Worm (Caenorhabditis elegans) whole organism, L1 larva: ENCODE data around the gene T26E4.10.
A peak's percentile ranks its signal among the peaks of the same experiment; 100 is the strongest.

ENCODE experiments used
- C34B4.2 ChIP-seq: sonication (generic microtip); optimal IDR thresholded peaks from 2 replicates; lab custom pipeline; 2017; ENCODE audit warnings: mild to moderate bottlenecking, missing genetic modification characterization, missing compliant biosample characterization
- aha-1 ChIP-seq: fragments of 150-350 bp; optimal IDR thresholded peaks from 2 replicates; lab custom pipeline; 2014; ENCODE audit warnings: missing biosample characterization, missing genetic modification characterization
- ama-1 ChIP-seq: fragments of 150-350 bp; optimal IDR thresholded peaks from 2 replicates; lab custom pipeline; 2014
- blmp-1 ChIP-seq: fragments of 150-350 bp; optimal IDR thresholded peaks from 2 replicates; lab custom pipeline; 2014; ENCODE audit warnings: missing biosample characterization, missing genetic modification characterization
- ceh-8 ChIP-seq: fragments of 200-800 bp; sonication (Bioruptor generic); optimal IDR thresholded peaks from 2 replicates; lab custom pipeline; 2018; ENCODE audit warnings: mild to moderate bottlenecking, missing genetic modification characterization, moderate library complexity, missing compliant biosample characterization
- ceh-90 ChIP-seq: sonication (generic microtip); optimal IDR thresholded peaks from 2 replicates; lab custom pipeline; 2016; ENCODE audit warnings: missing genetic modification characterization, missing compliant biosample characterization
- ces-1 ChIP-seq: fragments of 150-350 bp; optimal IDR thresholded peaks from 2 replicates; lab custom pipeline; 2014; ENCODE audit warnings: missing biosample characterization, missing genetic modification reagents, missing genetic modification characterization
- efl-3 ChIP-seq: fragments of 200-800 bp; sonication (Bioruptor generic); optimal IDR thresholded peaks from 2 replicates; lab custom pipeline; 2018; ENCODE audit warnings: mild to moderate bottlenecking, missing genetic modification characterization, missing compliant biosample characterization
- egl-13 ChIP-seq: sonication (generic microtip); optimal IDR thresholded peaks from 2 replicates; lab custom pipeline; 2016; ENCODE audit warnings: missing genotype, missing genetic modification reagents, missing genetic modification characterization, missing compliant biosample characterization
- egl-27 ChIP-seq, 2 experiments: fragments of 150-350 bp in 1 of 2; sonication (generic microtip); optimal IDR thresholded peaks; 3 replicates each; lab custom pipeline; 2017 to 2018; ENCODE audit warnings: missing biosample characterization in 2 of 2, missing genetic modification characterization in 2 of 2, missing genetic modification reagents in 2 of 2
- elt-3 ChIP-seq, 6 experiments: fragments of 150-350 bp in 1 of 6; sonication (generic microtip); optimal IDR thresholded peaks; 2 replicates each; lab custom pipeline; 2017 to 2018; ENCODE audit warnings: missing biosample characterization in 6 of 6, missing genetic modification characterization in 6 of 6, inconsistent platforms in 1 of 6
- fkh-10 ChIP-seq: sonication (generic microtip); optimal IDR thresholded peaks from 2 replicates; lab custom pipeline; 2017; ENCODE audit warnings: missing biosample characterization, missing genetic modification reagents, missing genetic modification characterization
- fkh-4 ChIP-seq: sonication (generic microtip); optimal IDR thresholded peaks from 2 replicates; lab custom pipeline; 2016; ENCODE audit warnings: missing compliant biosample characterization, missing genetic modification characterization, borderline replicate concordance
- fkh-8 ChIP-seq: sonication (generic microtip); optimal IDR thresholded peaks from 2 replicates; lab custom pipeline; 2016; ENCODE audit warnings: mild to moderate bottlenecking, missing genetic modification characterization, missing compliant biosample characterization
- fos-1 ChIP-seq: fragments of 150-350 bp; optimal IDR thresholded peaks from 2 replicates; lab custom pipeline; 2014; ENCODE audit warnings: missing biosample characterization, missing genetic modification characterization
- grh-1 ChIP-seq: fragments of 200-800 bp; sonication (Bioruptor generic); IDR thresholded peaks from 2 replicates; pipeline ENCODE4 v1.3.6; 2022; ENCODE audit warnings: missing genetic modification reagents, missing genetic modification characterization, missing compliant biosample characterization
- hlh-17 ChIP-seq: fragments of 200-800 bp; sonication (Bioruptor generic); optimal IDR thresholded peaks from 2 replicates; lab custom pipeline; 2018; ENCODE audit warnings: missing genetic modification characterization, mild to moderate bottlenecking, missing compliant biosample characterization, moderate library complexity, borderline replicate concordance
- hlh-4 ChIP-seq: sonication (generic microtip); optimal IDR thresholded peaks from 2 replicates; lab custom pipeline; 2016; ENCODE audit warnings: mild to moderate bottlenecking, missing genetic modification characterization, missing compliant biosample characterization
- hpl-2 ChIP-seq: fragments of 150-350 bp; optimal IDR thresholded peaks from 2 replicates; lab custom pipeline; 2014; ENCODE audit warnings: missing biosample characterization, missing genetic modification reagents, missing genetic modification characterization
- jun-1 ChIP-seq: fragments of 150-350 bp; optimal IDR thresholded peaks from 2 replicates; lab custom pipeline; 2014; ENCODE audit warnings: missing biosample characterization, missing genetic modification reagents, missing genetic modification characterization
- lin-13 ChIP-seq: fragments of 150-350 bp; optimal IDR thresholded peaks from 2 replicates; lab custom pipeline; 2014; ENCODE audit warnings: missing biosample characterization, missing genetic modification reagents, missing genetic modification characterization
- lin-14 ChIP-seq: fragments of 200-800 bp; sonication (Bioruptor generic); optimal IDR thresholded peaks from 2 replicates; lab custom pipeline; 2018; ENCODE audit warnings: mild to moderate bottlenecking, missing genetic modification characterization, moderate library complexity, missing compliant biosample characterization
- lin-15B ChIP-seq: fragments of 150-350 bp; sonication (generic microtip); optimal IDR thresholded peaks from 3 replicates; lab custom pipeline; 2014; ENCODE audit warnings: missing biosample characterization, missing genetic modification characterization
- lsy-2 ChIP-seq, 2 experiments: fragments of 150-350 bp; optimal IDR thresholded peaks; 2 replicates each; lab custom pipeline; 2014; ENCODE audit warnings: missing biosample characterization in 2 of 2, missing genetic modification characterization in 2 of 2
- mab-9 ChIP-seq: fragments of 200-800 bp; sonication (Bioruptor generic); IDR thresholded peaks from 2 replicates; pipeline ENCODE4 v1.3.6; 2022; ENCODE audit warnings: missing genetic modification reagents, missing genetic modification characterization, missing compliant biosample characterization
- mef-2 ChIP-seq: fragments of 150-350 bp; optimal IDR thresholded peaks from 2 replicates; lab custom pipeline; 2014; ENCODE audit warnings: missing biosample characterization, missing genetic modification characterization
- nhr-11 ChIP-seq: fragments of 150-350 bp; optimal IDR thresholded peaks from 2 replicates; lab custom pipeline; 2014; ENCODE audit warnings: missing biosample characterization, missing genetic modification characterization
- nhr-12 ChIP-seq: sonication (generic microtip); optimal IDR thresholded peaks from 2 replicates; lab custom pipeline; 2017; ENCODE audit warnings: missing biosample characterization, missing genetic modification characterization
- nhr-19 ChIP-seq: fragments of 200-800 bp; sonication (Bioruptor generic); conservative IDR thresholded peaks from 2 replicates; pipeline ENCODE4 v1.3.6; 2022; ENCODE audit warnings: missing genetic modification characterization, missing compliant biosample characterization
- nhr-237 ChIP-seq: fragments of 150-350 bp; optimal IDR thresholded peaks from 2 replicates; lab custom pipeline; 2014; ENCODE audit warnings: missing biosample characterization, missing genetic modification characterization
- nhr-28 ChIP-seq: fragments of 150-350 bp; optimal IDR thresholded peaks from 2 replicates; lab custom pipeline; 2014; ENCODE audit warnings: missing biosample characterization, missing genetic modification characterization
- nhr-85 ChIP-seq: sonication (generic microtip); peaks from one replicate; lab custom pipeline; 2016; ENCODE audit warnings: missing genetic modification characterization, inconsistent platforms, missing compliant biosample characterization
- nhr-90 ChIP-seq: sonication (generic microtip); optimal IDR thresholded peaks from 2 replicates; lab custom pipeline; 2016; ENCODE audit warnings: mild to moderate bottlenecking, missing genetic modification characterization, missing compliant biosample characterization; ENCODE audit not compliant: poor library complexity
- pqm-1 ChIP-seq: sonication (generic microtip); optimal IDR thresholded peaks from 3 replicates; lab custom pipeline; 2017; ENCODE audit warnings: missing biosample characterization, missing genetic modification characterization
- skn-1 ChIP-seq: fragments of 150-350 bp; optimal IDR thresholded peaks from 2 replicates; lab custom pipeline; 2014; ENCODE audit warnings: missing biosample characterization, missing genetic modification characterization
- snu-23 ChIP-seq: sonication (generic microtip); optimal IDR thresholded peaks from 2 replicates; lab custom pipeline; 2016; ENCODE audit warnings: missing genetic modification characterization, missing compliant biosample characterization
- sox-4 ChIP-seq: sonication (generic microtip); optimal IDR thresholded peaks from 2 replicates; lab custom pipeline; 2016; ENCODE audit warnings: missing genetic modification characterization, missing compliant biosample characterization
- tbx-2 ChIP-seq: sonication (generic microtip); optimal IDR thresholded peaks from 2 replicates; lab custom pipeline; 2016; ENCODE audit warnings: missing genetic modification characterization, missing compliant biosample characterization
- unc-130 ChIP-seq: fragments of 150-350 bp; optimal IDR thresholded peaks from 2 replicates; lab custom pipeline; 2017; ENCODE audit warnings: missing biosample characterization, missing genetic modification characterization, inconsistent platforms
- unc-30 ChIP-seq: sonication (generic microtip); optimal IDR thresholded peaks from 2 replicates; lab custom pipeline; 2017; ENCODE audit warnings: missing biosample characterization, missing genetic modification characterization
- zag-1 ChIP-seq: fragments of 150-350 bp; optimal IDR thresholded peaks from 2 replicates; lab custom pipeline; 2014; ENCODE audit warnings: missing biosample characterization, missing genetic modification characterization
- ztf-4 ChIP-seq: fragments of 150-350 bp; optimal IDR thresholded peaks from 2 replicates; lab custom pipeline; 2014; ENCODE audit warnings: missing biosample characterization, missing genetic modification characterization

Gene T26E4.10

ce11 chrV:15798108-15798507, at the start of gene T26E4.10:
Gene T26E4.10 (minus strand): TSS chrV:15798208.
- TF ChIP-seq sox-4 (tag; lab: Kevin White, UChicago) = no peak
- no peak for TF ChIP-seq ces-1 (GFP tag; lab: Kevin White, UChicago)
- no peak for TF ChIP-seq egl-27 (tag; optimal IDR thresholded peaks at IDR 0.05; lab: Kevin White, UChicago)
- TF ChIP-seq fkh-8 (tag; lab: Kevin White, UChicago) = no peak
- TF ChIP-seq grh-1 (GFP tag; lab: Robert Waterston, UW) = no peak
- no peak for TF ChIP-seq ama-1 (lab: Kevin White, UChicago)
- TF ChIP-seq elt-3 (tag; optimal IDR thresholded peaks at IDR 0.05; lab: Kevin White, UChicago) = no peak
- TF ChIP-seq fkh-4 = no peak
- TF ChIP-seq lin-14 (GFP tag; lab: Kevin White, UChicago) = no peak
- TF ChIP-seq lin-13 = no peak
- TF ChIP-seq nhr-28 (tag; lab: Kevin White, UChicago) = no peak
- TF ChIP-seq jun-1 (tag; lab: Kevin White, UChicago) = no peak
- no peak for TF ChIP-seq unc-130 (tag; lab: Kevin White, UChicago)
- no peak for TF ChIP-seq fkh-10 (GFP tag; lab: Kevin White, UChicago)
- no peak for TF ChIP-seq ceh-8
- TF ChIP-seq skn-1 (tag; lab: Kevin White, UChicago) = no peak
- no peak for TF ChIP-seq nhr-90 (tag; lab: Kevin White, UChicago)
- no peak for TF ChIP-seq nhr-19 (GFP tag; lab: Robert Waterston, UW)

- TF ChIP-seq lsy-2 (tag; optimal IDR thresholded peaks at IDR 0.05; lab: Kevin White, UChicago) = no peak
- no peak for TF ChIP-seq nhr-28 (tag; lab: Kevin White, UChicago)
- no peak for TF ChIP-seq mab-9 (GFP tag; lab: Robert Waterston, UW)
- TF ChIP-seq nhr-19 (GFP tag; lab: Robert Waterston, UW) = no peak
- TF ChIP-seq hlh-4 = peak; percentile 50
- no peak for TF ChIP-seq fkh-10 (GFP tag; lab: Kevin White, UChicago)
- TF ChIP-seq, all 84 proteins: peak for 1
Observed at ce11 chrV:15841095-15841494, 43.1 kb upstream of the T26E4.10 start, which contains the start of gene srh-149. Gene srh-149 (minus strand): TSS chrV:15841195.

ce11 chrV:15833622-15834021, 35.6 kb upstream of the T26E4.10 start, which contains the start of gene srbc-54:
Gene srbc-54 (minus strand): TSS chrV:15833722.
- no peak for TF ChIP-seq unc-30
- TF ChIP-seq snu-23 (GFP tag; lab: Kevin White, UChicago) = no peak
- no peak for TF ChIP-seq ama-1 (lab: Kevin White, UChicago)
- no peak for TF ChIP-seq elt-3 (tag; optimal IDR thresholded peaks at IDR 0.05; lab: Kevin White, UChicago)
- no peak for TF ChIP-seq nhr-237 (tag; lab: Kevin White, UChicago)
- no peak for TF ChIP-seq egl-13
- TF ChIP-seq zag-1 = no peak
- TF ChIP-seq hlh-17 (GFP tag; lab: Kevin White, UChicago) = no peak
- TF ChIP-seq nhr-85 (tag; lab: Kevin White, UChicago) = no peak
- TF ChIP-seq fos-1 (tag; lab: Kevin White, UChicago) = no peak
- TF ChIP-seq lin-15B (tag; lab: Kevin White, UChicago) = no peak
- no peak for TF ChIP-seq lsy-2 (tag; optimal IDR thresholded peaks at IDR 0.05; lab: Kevin White, UChicago)
- no peak for TF ChIP-seq blmp-1 (tag; lab: Kevin White, UChicago)
- TF ChIP-seq, all 84 proteins: peak for 0

- no peak for TF ChIP-seq unc-130 (tag; lab: Kevin White, UChicago)
- TF ChIP-seq pqm-1 (tag; lab: Kevin White, UChicago) = no peak
- no peak for TF ChIP-seq mef-2 (tag; lab: Kevin White, UChicago)
Observed at ce11 chrV:15831586-15831985, 33.6 kb upstream of the T26E4.10 start, which contains the start of gene srbc-56. Gene srbc-56 (minus strand): TSS chrV:15831686.

- TF ChIP-seq nhr-11 (tag; lab: Kevin White, UChicago) = no peak
- no peak for TF ChIP-seq hpl-2 (GFP tag; lab: Kevin White, UChicago)
- TF ChIP-seq aha-1 = no peak
- no peak for TF ChIP-seq efl-3 (GFP tag; lab: Kevin White, UChicago)
- TF ChIP-seq nhr-12 (tag; lab: Kevin White, UChicago) = no peak
- TF ChIP-seq ztf-4 (tag; lab: Kevin White, UChicago) = no peak
- TF ChIP-seq C34B4.2 (tag; lab: Kevin White, UChicago) = no peak
- TF ChIP-seq ceh-90 (tag; lab: Kevin White, UChicago) = no peak
- TF ChIP-seq tbx-2 (tag; lab: Kevin White, UChicago) = no peak
- TF ChIP-seq, all 84 proteins: peak for 0
Observed at ce11 chrV:15829907-15830306, 31.9 kb upstream of the T26E4.10 start, which contains the start of gene srbc-55. Gene srbc-55 (minus strand): TSS chrV:15830007.
